Worm (Caenorhabditis elegans) whole organism, young adult: ENCODE results near the gene fbxl-5.

Source experiments
- C17E4.6 ChIP-seq: fragments of 200-800 bp; sonication (Bioruptor generic); IDR thresholded peaks from 2 replicates; pipeline ENCODE4 v1.3.6; 2022; ENCODE audit warnings: missing genetic modification reagents, missing genetic modification characterization, missing compliant biosample characterization
- F10E7.11 ChIP-seq: sonication (generic microtip); optimal IDR thresholded peaks from 2 replicates; lab custom pipeline; 2017; ENCODE audit warnings: mild to moderate bottlenecking, missing genetic modification characterization, moderate library complexity, missing compliant biosample characterization
- F39B2.1 ChIP-seq: fragments of 200-800 bp; sonication (Bioruptor generic); IDR thresholded peaks from 2 replicates; pipeline ENCODE4 v1.3.6; 2022; ENCODE audit warnings: missing genetic modification reagents, missing genetic modification characterization, missing compliant biosample characterization
- F49E8.2 ChIP-seq: sonication (generic microtip); optimal IDR thresholded peaks from 3 replicates; lab custom pipeline; 2017; ENCODE audit warnings: missing genetic modification characterization, mild to moderate bottlenecking, missing compliant biosample characterization, antibody characterized with exemption, moderate library complexity; ENCODE audit not compliant: insufficient read depth
- T07F8.4 ChIP-seq: sonication (generic microtip); optimal IDR thresholded peaks from 2 replicates; lab custom pipeline; 2016; ENCODE audit warnings: mild to moderate bottlenecking, missing genetic modification characterization, moderate library complexity, missing compliant biosample characterization
- Y53F4B.3 ChIP-seq: fragments of 200-800 bp; sonication (Bioruptor generic); IDR thresholded peaks from 2 replicates; pipeline ENCODE4 v1.3.6; 2022; ENCODE audit warnings: missing genetic modification reagents, missing genetic modification characterization, missing compliant biosample characterization
- Y95B8A.8 ChIP-seq: fragments of 200-800 bp; sonication (Bioruptor generic); IDR thresholded peaks from 2 replicates; pipeline ENCODE4 v1.3.6; 2022; ENCODE audit warnings: missing genetic modification reagents, missing genetic modification characterization, missing compliant biosample characterization
- akir-1 ChIP-seq: fragments of 200-800 bp; sonication (Bioruptor generic); optimal IDR thresholded peaks from 2 replicates; lab custom pipeline; 2018; ENCODE audit warnings: mild to moderate bottlenecking, missing genetic modification characterization, moderate library complexity, missing compliant biosample characterization
- aptf-2 ChIP-seq: fragments of 200-800 bp; sonication (Bioruptor generic); conservative IDR thresholded peaks from 2 replicates; pipeline ENCODE4 v1.3.6; 2022; ENCODE audit warnings: missing genetic modification reagents, missing genetic modification characterization, missing compliant biosample characterization
- aptf-3 ChIP-seq: fragments of 200-800 bp; sonication (Bioruptor generic); IDR thresholded peaks from 2 replicates; pipeline ENCODE4 v1.3.6; 2022; ENCODE audit warnings: missing genetic modification characterization, missing compliant biosample characterization
- atf-7 ChIP-seq: sonication (generic microtip); optimal IDR thresholded peaks from 2 replicates; lab custom pipeline; 2017; ENCODE audit warnings: mild to moderate bottlenecking, missing genetic modification characterization, missing compliant biosample characterization
- attf-3 ChIP-seq: fragments of 200-800 bp; sonication (Bioruptor generic); conservative IDR thresholded peaks from 2 replicates; pipeline ENCODE4 v1.3.6; 2022; ENCODE audit warnings: missing genetic modification reagents, missing genetic modification characterization, missing compliant biosample characterization
- attf-6 ChIP-seq: fragments of 200-800 bp; sonication (Bioruptor generic); IDR thresholded peaks from 2 replicates; pipeline ENCODE4 v1.3.6; 2022; ENCODE audit warnings: missing genetic modification reagents, missing genetic modification characterization, missing compliant biosample characterization
- ceh-27 ChIP-seq: fragments of 200-800 bp; sonication (Bioruptor generic); optimal IDR thresholded peaks from 2 replicates; lab custom pipeline; 2018; ENCODE audit warnings: mild to moderate bottlenecking, missing genetic modification characterization, moderate library complexity, missing compliant biosample characterization
- egrh-3 ChIP-seq: fragments of 200-800 bp; sonication (Bioruptor generic); IDR thresholded peaks from 2 replicates; pipeline ENCODE4 v1.3.6; 2022; ENCODE audit warnings: missing genetic modification reagents, missing genetic modification characterization, missing compliant biosample characterization
- ets-4 ChIP-seq: fragments of 200-800 bp; sonication (Bioruptor generic); optimal IDR thresholded peaks from 2 replicates; lab custom pipeline; 2018; ENCODE audit warnings: mild to moderate bottlenecking, missing genetic modification characterization, missing compliant biosample characterization
- him-1 ChIP-seq: sonication (generic microtip); optimal IDR thresholded peaks from 2 replicates; lab custom pipeline; 2016; ENCODE audit warnings: missing genotype, missing genetic modification reagents, missing genetic modification characterization, missing compliant biosample characterization
- hmg-1.2 ChIP-seq: fragments of 200-800 bp; sonication (Bioruptor generic); IDR thresholded peaks from 2 replicates; pipeline ENCODE4 v1.3.6; 2022; ENCODE audit warnings: missing genetic modification reagents, missing genetic modification characterization, missing compliant biosample characterization
- hmg-20 ChIP-seq: fragments of 200-800 bp; sonication (Bioruptor generic); IDR thresholded peaks from 2 replicates; pipeline ENCODE4 v1.3.6; 2022; ENCODE audit warnings: missing genetic modification reagents, missing genetic modification characterization, missing compliant biosample characterization
- hsf-1 ChIP-seq: fragments of 200-800 bp; sonication (Bioruptor generic); IDR thresholded peaks from 2 replicates; pipeline ENCODE4 v1.3.6; 2022; ENCODE audit warnings: missing genetic modification reagents, missing genetic modification characterization, missing compliant biosample characterization
- lag-1 ChIP-seq: fragments of 200-800 bp; sonication (Bioruptor generic); IDR thresholded peaks from 2 replicates; pipeline ENCODE4 v1.3.6; 2022; ENCODE audit warnings: missing genetic modification reagents, missing genetic modification characterization, missing compliant biosample characterization
- let-607 ChIP-seq, 2 experiments: fragments of 200-800 bp in 1 of 2; sonication (Bioruptor generic) in 1 of 2; sonication (generic microtip) in 1 of 2; optimal IDR thresholded peaks; 2 replicates each; lab custom pipeline; 2016 to 2018; ENCODE audit warnings: mild to moderate bottlenecking in 2 of 2, missing compliant biosample characterization in 2 of 2, missing genetic modification characterization in 2 of 2, moderate library complexity in 2 of 2, missing genotype in 1 of 2
- lin-35 ChIP-seq, 3 experiments: fragments of 150-350 bp in 2 of 3; sonication (generic microtip) in 1 of 3; optimal IDR thresholded peaks; 2 replicates each; lab custom pipeline; 2014 to 2018; ENCODE audit warnings: missing biosample characterization in 3 of 3, missing genetic modification characterization in 3 of 3, missing genetic modification reagents in 3 of 3
- lsl-1 ChIP-seq: fragments of 200-800 bp; sonication (Bioruptor generic); optimal IDR thresholded peaks from 2 replicates; lab custom pipeline; 2018; ENCODE audit warnings: mild to moderate bottlenecking, missing genetic modification characterization, moderate library complexity, missing compliant biosample characterization
- madf-3 ChIP-seq: fragments of 200-800 bp; sonication (Bioruptor generic); IDR thresholded peaks from 2 replicates; pipeline ENCODE4 v1.3.6; 2022; ENCODE audit warnings: missing genetic modification reagents, missing genetic modification characterization, missing compliant biosample characterization
- mcd-1 ChIP-seq: fragments of 200-800 bp; sonication (Bioruptor generic); IDR thresholded peaks from 2 replicates; pipeline ENCODE4 v1.3.6; 2022; ENCODE audit warnings: missing genetic modification reagents, missing genetic modification characterization, missing compliant biosample characterization
- mxl-1 ChIP-seq: sonication (generic microtip); optimal IDR thresholded peaks from 2 replicates; lab custom pipeline; 2016; ENCODE audit warnings: missing genetic modification characterization, missing compliant biosample characterization
- nfyb-1 ChIP-seq: fragments of 200-800 bp; sonication (Bioruptor generic); IDR thresholded peaks from 2 replicates; pipeline ENCODE4 v1.3.6; 2022; ENCODE audit warnings: missing genetic modification reagents, missing genetic modification characterization, missing compliant biosample characterization
- nhr-179 ChIP-seq: sonication (generic microtip); optimal IDR thresholded peaks from 2 replicates; lab custom pipeline; 2016; ENCODE audit warnings: mild to moderate bottlenecking, missing genetic modification characterization, missing compliant biosample characterization
- nhr-80 ChIP-seq: sonication (generic microtip); optimal IDR thresholded peaks from 2 replicates; lab custom pipeline; 2016; ENCODE audit warnings: missing genetic modification characterization, missing compliant biosample characterization
- pha-4 ChIP-seq: fragments of 150-350 bp; sonication (generic microtip); optimal IDR thresholded peaks from 2 replicates; lab custom pipeline; 2014; ENCODE audit warnings: missing biosample characterization, missing genetic modification reagents, missing genetic modification characterization
- rec-8 ChIP-seq, 2 experiments: sonication (generic microtip); optimal IDR thresholded peaks; 2 replicates each; lab custom pipeline; 2016; ENCODE audit warnings: mild to moderate bottlenecking in 2 of 2, missing genetic modification characterization in 2 of 2, missing genetic modification reagents in 2 of 2, missing genotype in 2 of 2, missing biosample characterization in 1 of 2, missing compliant biosample characterization in 1 of 2, moderate library complexity in 1 of 2
- snpc-4 ChIP-seq, 5 experiments: fragments of 150-350 bp in 1 of 5; sonication (generic microtip) in 4 of 5; optimal IDR thresholded peaks; 2 replicates each; lab custom pipeline; 2014 to 2018; ENCODE audit warnings: missing genetic modification characterization in 5 of 5, missing biosample characterization in 3 of 5, antibody characterized with exemption in 2 of 5, mild to moderate bottlenecking in 2 of 5, missing compliant biosample characterization in 2 of 5, missing genotype in 2 of 5, moderate library complexity in 2 of 5, missing genetic modification reagents in 1 of 5
- sptf-2 ChIP-seq: fragments of 200-800 bp; sonication (Bioruptor generic); optimal IDR thresholded peaks from 2 replicates; lab custom pipeline; 2018; ENCODE audit warnings: mild to moderate bottlenecking, missing genetic modification characterization, missing compliant biosample characterization
- tbp1 ChIP-seq: fragments of 200-800 bp; sonication (Bioruptor generic); optimal IDR thresholded peaks from 2 replicates; lab custom pipeline; 2018; ENCODE audit warnings: mild to moderate bottlenecking, missing genetic modification characterization, missing compliant biosample characterization
- tbx-9 ChIP-seq: sonication (generic microtip); optimal IDR thresholded peaks from 2 replicates; lab custom pipeline; 2016; ENCODE audit warnings: borderline replicate concordance, missing genetic modification characterization, inconsistent platforms, missing compliant biosample characterization
- unc-62 ChIP-seq: fragments of 150-350 bp; optimal IDR thresholded peaks from 2 replicates; lab custom pipeline; 2014; ENCODE audit warnings: missing biosample characterization, missing genetic modification reagents, missing genetic modification characterization
- ztf-22 ChIP-seq: fragments of 200-800 bp; sonication (Bioruptor generic); optimal IDR thresholded peaks from 2 replicates; lab custom pipeline; 2018; ENCODE audit warnings: mild to moderate bottlenecking, missing genetic modification characterization, moderate library complexity, missing compliant biosample characterization
- ztf-25 ChIP-seq: fragments of 200-800 bp; sonication (Bioruptor generic); IDR thresholded peaks from 2 replicates; pipeline ENCODE4 v1.3.6; 2022; ENCODE audit warnings: missing genetic modification reagents, missing genetic modification characterization, missing compliant biosample characterization
- ztf-28 ChIP-seq: fragments of 200-800 bp; sonication (Bioruptor generic); IDR thresholded peaks from 2 replicates; pipeline ENCODE4 v1.3.6; 2022; ENCODE audit warnings: missing genetic modification reagents, missing genetic modification characterization, missing compliant biosample characterization

fbxl-5 gene

ce11 chrV:7747987-7748607 lies 5.4 kb downstream of the fbxl-5 start (continued):
- TF ChIP-seq nfyb-1 (GFP tag; lab: Robert Waterston, UW) (no peak), lin-35 (GFP tag; optimal IDR thresholded peaks at IDR 0.05; lab: Kevin White, UChicago) (no peak)
- TF ChIP-seq, all 124 proteins: peak for 7

ce11 chrV:7749708-7750107 lies 7.0 kb downstream of the fbxl-5 start:
- no peak for TF ChIP-seq akir-1 (GFP tag; lab: Kevin White, UChicago)
- peak; percentile 62 for TF ChIP-seq nhr-80
- TF ChIP-seq let-607 (tag; optimal IDR thresholded peaks at IDR 0.05; lab: Kevin White, UChicago), result peak; percentile 85 to 92

DNA sequence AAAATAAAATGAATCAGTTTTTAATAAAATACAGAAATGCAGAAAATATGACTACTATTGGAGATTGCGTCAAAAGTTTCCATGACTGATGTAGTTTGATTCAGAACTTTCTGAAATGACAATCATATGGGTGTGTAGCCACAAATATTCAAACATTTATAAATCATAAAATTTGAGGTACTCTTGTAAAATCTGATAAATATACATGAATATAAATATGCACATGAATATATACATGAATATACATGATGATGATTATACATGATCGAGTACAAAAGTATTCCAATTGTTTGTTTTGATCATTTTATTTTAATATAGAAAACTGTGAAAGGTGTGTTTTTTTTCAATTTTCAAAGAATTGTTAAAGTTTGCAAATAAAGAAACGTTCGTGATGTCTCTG lies 11.8 kb downstream of the fbxl-5 start, which contains the start of gene T05B11.4:
T05B11.4 (minus strand) TSS at position 101 of the 400 bp plus-strand sequence.
- TF ChIP-seq hsf-1 (GFP tag; lab: Robert Waterston, UW) (no peak), T07F8.4 (tag; lab: Kevin White, UChicago) (no peak), hmg-1.2 (GFP tag; lab: Robert Waterston, UW) (no peak), ztf-28 (GFP tag; lab: Robert Waterston, UW) (no peak), F39B2.1 (GFP tag; lab: Robert Waterston, UW) (no peak), F49E8.2 (no peak), snpc-4 (GFP tag; optimal IDR thresholded peaks at IDR 0.05; lab: Kevin White, UChicago) (no peak), snpc-4 (tag; optimal IDR thresholded peaks at IDR 0.05; lab: Kevin White, UChicago) (no peak), sptf-2 (GFP tag; lab: Kevin White, UChicago) (no peak), attf-6 (GFP tag; lab: Robert Waterston, UW) (no peak), F10E7.11 (tag; lab: Kevin White, UChicago) (no peak), egrh-3 (GFP tag; lab: Robert Waterston, UW) (no peak), lsl-1 (GFP tag; lab: Kevin White, UChicago) (no peak), rec-8 (tag; optimal IDR thresholded peaks at IDR 0.05; lab: Kevin White, UChicago) (no peak), Y53F4B.3 (GFP tag; lab: Robert Waterston, UW) (no peak)

DNA sequence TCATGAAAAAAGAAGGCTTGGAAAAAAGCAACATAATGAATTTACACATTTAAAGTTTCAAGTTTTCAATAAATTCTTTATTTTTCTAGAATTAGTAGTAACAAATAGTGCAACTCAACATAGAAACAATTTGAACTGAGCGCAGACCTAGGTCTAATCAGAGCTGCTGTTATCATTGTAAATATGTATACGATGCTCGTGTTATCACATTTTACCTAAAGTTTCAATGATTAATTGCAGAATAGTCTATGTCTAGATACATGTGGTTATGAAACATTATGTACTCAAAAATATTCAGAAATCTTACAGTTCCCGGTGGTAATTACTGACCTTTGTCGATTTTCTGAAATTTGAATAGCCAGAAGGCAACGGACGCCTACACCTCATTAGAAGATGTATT lies 13.3 kb downstream of the fbxl-5 start:
- TF ChIP-seq ztf-25 (GFP tag; lab: Robert Waterston, UW), result no peak
- no peak for TF ChIP-seq aptf-3
- no peak for TF ChIP-seq rec-8 (tag; optimal IDR thresholded peaks at IDR 0.05; lab: Kevin White, UChicago)
- no peak for TF ChIP-seq F10E7.11 (tag; lab: Kevin White, UChicago)
- TF ChIP-seq aptf-2, result no peak
- TF ChIP-seq tbx-9, result no peak
- no peak for TF ChIP-seq atf-7 (tag; lab: Kevin White, UChicago)
- no peak for TF ChIP-seq nhr-179 (tag; lab: Kevin White, UChicago)
- TF ChIP-seq mxl-1, result no peak
- TF ChIP-seq nfyb-1 (GFP tag; lab: Robert Waterston, UW), result no peak
- no peak for TF ChIP-seq attf-3 (GFP tag; lab: Robert Waterston, UW)
- no peak for TF ChIP-seq akir-1 (GFP tag; lab: Kevin White, UChicago)
- no peak for TF ChIP-seq tbp1 (GFP tag; lab: Kevin White, UChicago)

ce11 chrV:7759270-7759669 lies 16.6 kb downstream of the fbxl-5 start:
- TF ChIP-seq ceh-27 (GFP tag; lab: Kevin White, UChicago) (peak; percentile 44), mcd-1 (no peak), Y95B8A.8 (no peak), unc-62 (GFP tag; lab: Kevin White, UChicago) (no peak), him-1 (tag; lab: Kevin White, UChicago) (no peak), hmg-20 (no peak), mxl-1 (no peak), C17E4.6 (GFP tag; lab: Robert Waterston, UW) (no peak), lag-1 (GFP tag; lab: Robert Waterston, UW) (no peak), pha-4 (tag; lab: Kevin White, UChicago) (no peak), ets-4 (GFP tag; lab: Kevin White, UChicago) (no peak), Y53F4B.3 (GFP tag; lab: Robert Waterston, UW) (no peak), attf-3 (GFP tag; lab: Robert Waterston, UW) (no peak), madf-3 (GFP tag; lab: Robert Waterston, UW) (no peak), ztf-22 (no peak)
